Fruit fly (Drosophila melanogaster) whole organism, embryonic: Measurements from ENCODE around the gene CG10943.
A peak's percentile ranks its signal among the peaks of the same experiment; 100 is the strongest.

Experiments
- Abd-B ChIP-seq: fragments of 200-800 bp; sonication (Bioruptor generic); optimal IDR thresholded peaks from 2 replicates; lab custom pipeline; 2018; ENCODE audit warnings: missing biosample characterization, mild to moderate bottlenecking, missing genetic modification characterization, moderate library complexity
- BEAF-32 ChIP-seq: fragments of 200-800 bp; sonication (Bioruptor generic); optimal IDR thresholded peaks from 3 replicates; lab custom pipeline; 2017; ENCODE audit warnings: missing biosample characterization, missing genetic modification characterization, mild to moderate bottlenecking, moderate library complexity, missing genetic modification reagents
- Bgb ChIP-seq: fragments of 200-800 bp; sonication (Bioruptor generic); IDR thresholded peaks from 2 replicates; pipeline ENCODE4 v1.3.6; 2022; ENCODE audit warnings: missing biosample characterization, missing genetic modification characterization; ENCODE audit not compliant: partially characterized antibody
- CG10267 ChIP-seq: fragments of 200-800 bp; sonication (Bioruptor generic); optimal IDR thresholded peaks from 2 replicates; lab custom pipeline; 2018; ENCODE audit warnings: missing biosample characterization, mild to moderate bottlenecking, missing genetic modification characterization, moderate library complexity
- CG1233 ChIP-seq: fragments of 200-800 bp; sonication (Bioruptor generic); optimal IDR thresholded peaks from 4 replicates; lab custom pipeline; 2018; ENCODE audit warnings: missing biosample characterization, mild to moderate bottlenecking, missing genetic modification characterization
- CG15514 ChIP-seq: fragments of 200-800 bp; sonication (Bioruptor generic); optimal IDR thresholded peaks from 3 replicates; lab custom pipeline; 2017; ENCODE audit warnings: missing biosample characterization, missing genetic modification characterization, mild to moderate bottlenecking, moderate library complexity, missing genetic modification reagents
- CG15601 ChIP-seq: fragments of 200-800 bp; sonication (Bioruptor generic); optimal IDR thresholded peaks from 3 replicates; lab custom pipeline; 2019; ENCODE audit warnings: missing biosample characterization, mild to moderate bottlenecking, missing genetic modification characterization, moderate library complexity
- CG16779 ChIP-seq: fragments of 200-800 bp; sonication (Bioruptor generic); IDR thresholded peaks from 2 replicates; pipeline ENCODE4 v1.3.6; 2022; ENCODE audit warnings: missing biosample characterization, missing genetic modification characterization
- CG17829 ChIP-seq: fragments of 200-800 bp; optimal IDR thresholded peaks from 2 replicates; lab custom pipeline; 2019; ENCODE audit warnings: missing biosample characterization, mild to moderate bottlenecking, missing genetic modification characterization, moderate library complexity
- CG18262 ChIP-seq: fragments of 200-800 bp; optimal IDR thresholded peaks from 3 replicates; lab custom pipeline; 2019; ENCODE audit warnings: missing biosample characterization, mild to moderate bottlenecking, missing genetic modification characterization, moderate library complexity
- CG2712 ChIP-seq: fragments of 200-800 bp; optimal IDR thresholded peaks from 3 replicates; lab custom pipeline; 2019; ENCODE audit warnings: missing biosample characterization, mild to moderate bottlenecking, missing genetic modification characterization, moderate library complexity
- CG31365 ChIP-seq: fragments of 200-800 bp; sonication (Bioruptor generic); optimal IDR thresholded peaks from 2 replicates; lab custom pipeline; 2018; ENCODE audit warnings: missing biosample characterization, mild to moderate bottlenecking, missing genetic modification characterization
- CG33557 ChIP-seq: fragments of 200-800 bp; sonication (Bioruptor generic); optimal IDR thresholded peaks from 2 replicates; lab custom pipeline; 2019; ENCODE audit warnings: missing biosample characterization, mild to moderate bottlenecking, missing genetic modification characterization, moderate library complexity
- CG34376 ChIP-seq: fragments of 200-800 bp; sonication (Bioruptor generic); optimal IDR thresholded peaks from 2 replicates; lab custom pipeline; 2018; ENCODE audit warnings: missing biosample characterization, mild to moderate bottlenecking, missing genetic modification characterization
- CG4424 ChIP-seq: fragments of 200-800 bp; sonication (Bioruptor generic); optimal IDR thresholded peaks from 3 replicates; lab custom pipeline; 2016; ENCODE audit warnings: missing biosample characterization, missing genetic modification characterization
- CG5180 ChIP-seq: fragments of 200-800 bp; sonication (Bioruptor generic); optimal IDR thresholded peaks from 3 replicates; lab custom pipeline; 2017; ENCODE audit warnings: missing biosample characterization, missing genetic modification characterization, mild to moderate bottlenecking, moderate library complexity, missing genetic modification reagents
- CG7271 ChIP-seq: fragments of 200-800 bp; sonication (Bioruptor generic); optimal IDR thresholded peaks from 2 replicates; lab custom pipeline; 2018; ENCODE audit warnings: missing biosample characterization, mild to moderate bottlenecking, missing genetic modification characterization, moderate library complexity
- CG7963 ChIP-seq: fragments of 200-800 bp; sonication (Bioruptor generic); IDR thresholded peaks from 3 replicates; pipeline ENCODE4 v1.3.6; 2022; ENCODE audit warnings: missing biosample characterization, missing genetic modification characterization; ENCODE audit not compliant: partially characterized antibody
- CG8290 ChIP-seq, 3 experiments: fragments of 200-800 bp; sonication (Bioruptor generic); optimal IDR thresholded peaks; 2 replicates each; lab custom pipeline; 2016 to 2019; ENCODE audit warnings: missing biosample characterization in 3 of 3, missing genetic modification characterization in 3 of 3, mild to moderate bottlenecking in 2 of 3, moderate library complexity in 1 of 3
- CoRest ChIP-seq: fragments of 200-800 bp; sonication (Bioruptor generic); optimal IDR thresholded peaks from 3 replicates; lab custom pipeline; 2018; ENCODE audit warnings: missing biosample characterization, mild to moderate bottlenecking, missing genetic modification characterization, moderate library complexity
- Dp ChIP-seq: fragments of 200-800 bp; sonication (Bioruptor generic); optimal IDR thresholded peaks from 2 replicates; lab custom pipeline; 2018; ENCODE audit warnings: missing biosample characterization, mild to moderate bottlenecking, missing genetic modification characterization, moderate library complexity
- Ets65A ChIP-seq: fragments of 200-800 bp; sonication (Bioruptor generic); peaks from one replicate; lab custom pipeline; 2016; ENCODE audit warnings: missing biosample characterization, missing genetic modification characterization
- Ets97D ChIP-seq: fragments of 200-800 bp; sonication (Bioruptor generic); optimal IDR thresholded peaks from 3 replicates; lab custom pipeline; 2016; ENCODE audit warnings: missing biosample characterization, missing genetic modification characterization
- Hmr ChIP-seq: fragments of 200-800 bp; sonication (Bioruptor generic); optimal IDR thresholded peaks from 3 replicates; lab custom pipeline; 2017; ENCODE audit warnings: mild to moderate bottlenecking, missing biosample characterization, missing genetic modification reagents, missing genetic modification characterization
- Lhr ChIP-seq: fragments of 200-800 bp; sonication (Bioruptor generic); optimal IDR thresholded peaks from 3 replicates; lab custom pipeline; 2017; ENCODE audit warnings: mild to moderate bottlenecking, missing biosample characterization, missing genetic modification reagents, missing genetic modification characterization
- Myb ChIP-seq: fragments of 200-800 bp; sonication (Bioruptor generic); optimal IDR thresholded peaks from 2 replicates; lab custom pipeline; 2016; ENCODE audit warnings: missing biosample characterization, missing genetic modification characterization
- Sry-β ChIP-seq: fragments of 200-800 bp; sonication (Bioruptor generic); optimal IDR thresholded peaks from 2 replicates; lab custom pipeline; 2018; ENCODE audit warnings: missing biosample characterization, mild to moderate bottlenecking, missing genetic modification characterization, moderate library complexity
- Xrp1 ChIP-seq: fragments of 200-800 bp; sonication (Bioruptor generic); IDR thresholded peaks from 2 replicates; pipeline ENCODE4 v1.3.6; 2022; ENCODE audit warnings: missing biosample characterization, missing genetic modification characterization
- ase ChIP-seq: fragments of 200-800 bp; sonication (Bioruptor generic); IDR thresholded peaks from 3 replicates; pipeline ENCODE4 v1.3.6; 2022; ENCODE audit warnings: missing biosample characterization, missing genetic modification characterization
- chif ChIP-seq, 2 experiments: fragments of 200-800 bp; sonication (Bioruptor generic); optimal IDR thresholded peaks; 3 replicates each; lab custom pipeline; 2016; ENCODE audit warnings: missing biosample characterization in 2 of 2, missing genetic modification characterization in 2 of 2
- dmrt11E ChIP-seq: fragments of 200-800 bp; sonication (Bioruptor generic); optimal IDR thresholded peaks from 3 replicates; lab custom pipeline; 2018; ENCODE audit warnings: missing biosample characterization, mild to moderate bottlenecking, missing genetic modification characterization, moderate library complexity
- dmrt99B ChIP-seq: fragments of 200-800 bp; sonication (Bioruptor generic); optimal IDR thresholded peaks from 2 replicates; lab custom pipeline; 2018; ENCODE audit warnings: missing biosample characterization, mild to moderate bottlenecking, missing genetic modification characterization, moderate library complexity
- ewg ChIP-seq: fragments of 200-800 bp; sonication (Bioruptor generic); optimal IDR thresholded peaks from 3 replicates; lab custom pipeline; 2017; ENCODE audit warnings: mild to moderate bottlenecking, missing biosample characterization, missing genetic modification reagents, missing genetic modification characterization
- fd102C ChIP-seq: fragments of 200-800 bp; sonication (Bioruptor generic); optimal IDR thresholded peaks from 2 replicates; lab custom pipeline; 2018; ENCODE audit warnings: missing biosample characterization, mild to moderate bottlenecking, missing genetic modification characterization, moderate library complexity
- gem ChIP-seq: fragments of 200-800 bp; sonication (Bioruptor generic); optimal IDR thresholded peaks from 2 replicates; lab custom pipeline; 2019; ENCODE audit warnings: missing biosample characterization, mild to moderate bottlenecking, missing genetic modification characterization, moderate library complexity
- insv ChIP-seq, 2 experiments: fragments of 200-800 bp; sonication (Bioruptor generic); optimal IDR thresholded peaks; 3 replicates each; lab custom pipeline; 2016 to 2018; ENCODE audit warnings: missing biosample characterization in 2 of 2, missing genetic modification characterization in 2 of 2
- lov ChIP-seq, 2 experiments: fragments of 200-800 bp in 1 of 2; fragments of >200 bp in 1 of 2; sonication (Bioruptor generic) in 1 of 2; IDR thresholded peaks in 1 of 2; optimal IDR thresholded peaks in 1 of 2; 2 replicates in 1 of 2; 3 replicates in 1 of 2; pipeline versions ENCODE4 v1.3.6 to Lab custom; 2017 to 2022; ENCODE audit warnings: missing biosample characterization in 1 of 2, missing genetic modification characterization in 1 of 2
- mirr ChIP-seq: fragments of 200-800 bp; sonication (Bioruptor generic); optimal IDR thresholded peaks from 3 replicates; lab custom pipeline; 2018; ENCODE audit warnings: missing biosample characterization, mild to moderate bottlenecking, missing genetic modification characterization
- nerfin-1 ChIP-seq: fragments of 200-800 bp; sonication (Bioruptor generic); optimal IDR thresholded peaks from 3 replicates; lab custom pipeline; 2019; ENCODE audit warnings: missing biosample characterization, mild to moderate bottlenecking, missing genetic modification characterization, moderate library complexity
- pita ChIP-seq: fragments of 200-800 bp; sonication (Bioruptor generic); optimal IDR thresholded peaks from 2 replicates; lab custom pipeline; 2017; ENCODE audit warnings: missing biosample characterization, mild to moderate bottlenecking, missing genetic modification characterization
- pzg ChIP-seq: fragments of 200-800 bp; sonication (Bioruptor generic); optimal IDR thresholded peaks from 3 replicates; lab custom pipeline; 2018; ENCODE audit warnings: missing biosample characterization, mild to moderate bottlenecking, missing genetic modification characterization, moderate library complexity
- ranshi ChIP-seq: fragments of 200-800 bp; sonication (Bioruptor generic); IDR thresholded peaks from 2 replicates; pipeline ENCODE4 v1.3.6; 2022; ENCODE audit warnings: missing biosample characterization, missing genetic modification characterization
- rib ChIP-seq: fragments of 200-800 bp; sonication (Bioruptor generic); IDR thresholded peaks from 2 replicates; pipeline ENCODE4 v1.3.6; 2022; ENCODE audit warnings: missing biosample characterization, missing genetic modification characterization

CG10943 gene

dm6 chr3L:12861255-12861899 lies 1.3 kb downstream of the CG10943 start, which contains the start of gene CG32107 (continued):
- TF ChIP-seq chif (GFP tag; optimal IDR thresholded peaks at IDR 0.05; lab: Kevin White, UChicago) (peak in 1 of 2 experiments; percentile 15), CG15601 (peak; percentile 35), Ets97D (GFP tag; lab: Kevin White, UChicago) (peak; percentile 30), Ets65A (GFP tag; lab: Kevin White, UChicago) (peak; percentile 30), Abd-B (GFP tag; lab: Kevin White, UChicago) (peak; percentile 42), ase (GFP tag; lab: Robert Waterston, UW) (no peak), fd102C (GFP tag; lab: Kevin White, UChicago) (peak; percentile 23), CG7963 (GFP tag; lab: Robert Waterston, UW) (no peak), CG17829 (tag; lab: Kevin White, UChicago) (peak; percentile 49), lov (optimal IDR thresholded peaks at IDR 0.05; lab: Kevin White, UChicago) (no peak), lov (GFP tag; IDR thresholded peaks at IDR 0.05; lab: Robert Waterston, UW) (no peak), gem (tag; lab: Kevin White, UChicago) (peak; percentile 9), Myb (GFP tag; lab: Kevin White, UChicago) (peak; percentile 57), Lhr (GFP tag; lab: Kevin White, UChicago) (peak; percentile 68), Sry-β (GFP tag; lab: Kevin White, UChicago) (no peak), CG8290 (GFP tag; optimal IDR thresholded peaks at IDR 0.05; lab: Kevin White, UChicago) (peak; percentile 7), CG8290 (tag; optimal IDR thresholded peaks at IDR 0.05; lab: Kevin White, UChicago) (no peak), CG34376 (GFP tag; lab: Kevin White, UChicago) (peak; percentile 9), nerfin-1 (no peak), CG5180 (GFP tag; lab: Kevin White, UChicago) (peak; percentile 44), CG4424 (GFP tag; lab: Kevin White, UChicago) (peak; percentile 19), Dp (GFP tag; lab: Kevin White, UChicago) (peak; percentile 26), dmrt11E (tag; lab: Kevin White, UChicago) (peak; percentile 13), ranshi (no peak), CG10267 (tag; lab: Kevin White, UChicago) (peak; percentile 11), ewg (GFP tag; lab: Kevin White, UChicago) (no peak), CG18262 (tag; lab: Kevin White, UChicago) (no peak), Bgb (peak; percentile 34; the same call in 1 of the 2 replicates), BEAF-32 (GFP tag; lab: Kevin White, UChicago) (peak; percentile 12), CG16779 (GFP tag; lab: Robert Waterston, UW) (no peak), CG33557 (GFP tag; lab: Kevin White, UChicago) (peak; percentile 1), rib (GFP tag; lab: Robert Waterston, UW) (no peak), dmrt99B (no peak), CG1233 (peak; percentile 17), mirr (GFP tag; lab: Kevin White, UChicago) (peak; percentile 40), pzg (GFP tag; lab: Kevin White, UChicago) (peak; percentile 1), CG15514 (GFP tag; lab: Kevin White, UChicago) (no peak), CG2712 (peak; percentile 48), CoRest (tag; lab: Kevin White, UChicago) (peak; percentile 31), Hmr (GFP tag; lab: Kevin White, UChicago) (peak; percentile 16), pita (peak; percentile 17), Xrp1 (GFP tag; lab: Robert Waterston, UW) (0 out of 2 replicates have a peak, but pooled peaks have one; percentile 29), insv (GFP tag; optimal IDR thresholded peaks at IDR 0.05; lab: Kevin White, UChicago) (peak in 1 of 2 experiments; percentile 13), CG31365 (no peak), CG7271 (peak; percentile 17)
